Worm (Caenorhabditis elegans) whole organism, late embryonic: Measurements from ENCODE around the gene C15F1.1.

Experiments
- ahr-1 ChIP-seq: sonication (generic microtip); optimal IDR thresholded peaks from 2 replicates; lab custom pipeline; 2016; ENCODE audit warnings: missing genetic modification characterization, missing compliant biosample characterization
- ceh-9 ChIP-seq: sonication (generic microtip); optimal IDR thresholded peaks from 2 replicates; lab custom pipeline; 2016; ENCODE audit warnings: mild to moderate bottlenecking, missing genetic modification characterization, inconsistent platforms, missing compliant biosample characterization
- elt-2 ChIP-seq: sonication (generic microtip); optimal IDR thresholded peaks from 2 replicates; lab custom pipeline; 2016; ENCODE audit warnings: missing genetic modification reagents, missing genetic modification characterization, missing compliant biosample characterization
- lin-11 ChIP-seq: fragments of 200-800 bp; sonication (Bioruptor generic); optimal IDR thresholded peaks from 2 replicates; lab custom pipeline; 2018; ENCODE audit warnings: mild to moderate bottlenecking, missing genetic modification characterization, missing compliant biosample characterization
- rnt-1 ChIP-seq: sonication (generic microtip); optimal IDR thresholded peaks from 2 replicates; lab custom pipeline; 2016; ENCODE audit warnings: missing genetic modification characterization, missing compliant biosample characterization

ce11 chrII:7024897-7025852 lies 35.5 kb downstream of the C15F1.1 start, which contains the start of gene znf-598:
- TF ChIP-seq lin-11 (tag; lab: Kevin White, UChicago), result no peak
- no peak for TF ChIP-seq ceh-9 (tag; lab: Kevin White, UChicago)
- no peak for TF ChIP-seq elt-2 (tag; lab: Kevin White, UChicago)
- no peak for TF ChIP-seq rnt-1 (tag; lab: Kevin White, UChicago)
- no peak for TF ChIP-seq ahr-1 (tag; lab: Kevin White, UChicago)
